Worm (Caenorhabditis elegans): Measurements from ENCODE around the gene dhs-25.

Gene dhs-25

ce11 chrX:1524559-1524958 lies 38.2 kb downstream of the dhs-25 start:
- TF ChIP-seq unc-62 (GFP tag; optimal IDR thresholded peaks at IDR 0.05), result no peak

ce11 chrX:1525511-1526172 lies 39.3 kb downstream of the dhs-25 start:
- TF ChIP-seq unc-62 (GFP tag; optimal IDR thresholded peaks at IDR 0.05), result no peak

ce11 chrX:1527338-1527737 lies 41.0 kb downstream of the dhs-25 start:
- TF ChIP-seq unc-62 (GFP tag; optimal IDR thresholded peaks at IDR 0.05), result no peak

ce11 chrX:1528107-1528506 lies 41.8 kb downstream of the dhs-25 start:
- no peak for TF ChIP-seq unc-62 (GFP tag; optimal IDR thresholded peaks at IDR 0.05)

- no peak for TF ChIP-seq unc-62 (GFP tag; optimal IDR thresholded peaks at IDR 0.05)
Observed at ce11 chrX:1529013-1529412, 42.7 kb downstream of the dhs-25 start.

ce11 chrX:1535261-1535660 lies 48.9 kb downstream of the dhs-25 start, which contains the start of gene K06A9.3:
Gene K06A9.3, minus strand, starts transcription at chrX:1535361.
- TF ChIP-seq unc-62 (GFP tag; optimal IDR thresholded peaks at IDR 0.05), result no peak

- TF ChIP-seq unc-62 (GFP tag; optimal IDR thresholded peaks at IDR 0.05), result no peak
Observed at ce11 chrX:1536138-1536537, 49.8 kb downstream of the dhs-25 start, which contains the start of gene K06A9.2. Gene K06A9.2, plus strand, starts transcription at chrX:1536366.

- no peak for TF ChIP-seq unc-62 (GFP tag; optimal IDR thresholded peaks at IDR 0.05)
Observed at ce11 chrX:1538830-1539229, 52.5 kb downstream of the dhs-25 start.
